Fruit fly (Drosophila melanogaster) whole organism, pupa: ENCODE results near the gene Gcn5.
A peak's percentile ranks its signal among the peaks of the same experiment; 100 is the strongest.

Experiments
- CG10348 ChIP-seq: fragments of 200-800 bp; sonication (Bioruptor generic); IDR thresholded peaks from 2 replicates; pipeline ENCODE4 v1.3.6; 2022; ENCODE audit warnings: missing biosample characterization, missing genetic modification characterization
- CG13204 ChIP-seq: fragments of 200-800 bp; sonication (Bioruptor generic); optimal IDR thresholded peaks from 2 replicates; lab custom pipeline; 2018; ENCODE audit warnings: missing biosample characterization, mild to moderate bottlenecking, missing genetic modification characterization, moderate library complexity
- CG14655 ChIP-seq: fragments of 200-800 bp; sonication (Bioruptor generic); optimal IDR thresholded peaks from 3 replicates; lab custom pipeline; 2017; ENCODE audit warnings: mild to moderate bottlenecking, missing biosample characterization, missing genetic modification reagents, missing genetic modification characterization
- CG15710 ChIP-seq: fragments of 200-800 bp; sonication (Bioruptor generic); optimal IDR thresholded peaks from 2 replicates; lab custom pipeline; 2018; ENCODE audit warnings: missing biosample characterization, mild to moderate bottlenecking, missing genetic modification characterization, moderate library complexity
- CG32121 ChIP-seq: fragments of 200-800 bp; sonication (Bioruptor generic); IDR thresholded peaks from 2 replicates; pipeline ENCODE4 v1.3.6; 2022; ENCODE audit warnings: missing biosample characterization, missing genetic modification characterization
- CG4496 ChIP-seq: fragments of 200-800 bp; sonication (Bioruptor generic); IDR thresholded peaks from 3 replicates; pipeline ENCODE4 v1.3.6; 2022; ENCODE audit warnings: missing biosample characterization, missing genetic modification characterization
- CG8159 ChIP-seq: fragments of 200-800 bp; sonication (Bioruptor generic); optimal IDR thresholded peaks from 3 replicates; lab custom pipeline; 2018; ENCODE audit warnings: missing biosample characterization, mild to moderate bottlenecking, missing genetic modification characterization, moderate library complexity
- CG9948 ChIP-seq: fragments of 200-800 bp; sonication (Bioruptor generic); optimal IDR thresholded peaks from 2 replicates; lab custom pipeline; 2018; ENCODE audit warnings: missing biosample characterization, mild to moderate bottlenecking, missing genetic modification characterization, moderate library complexity
- EcR ChIP-seq: fragments of 200-800 bp; sonication (Bioruptor generic); optimal IDR thresholded peaks from 3 replicates; lab custom pipeline; 2019; ENCODE audit warnings: missing biosample characterization, missing genetic modification characterization, mild to moderate bottlenecking, moderate library complexity, missing genetic modification reagents

- TF ChIP-seq CG9948 (tag; lab: Kevin White, UChicago) (no peak), CG8159 (tag; lab: Kevin White, UChicago) (no peak), CG15710 (tag; lab: Kevin White, UChicago) (no peak), CG13204 (GFP tag; lab: Kevin White, UChicago) (no peak), CG4496 (GFP tag; lab: Robert Waterston, UW) (0 out of 3 replicates have a peak, but pooled peaks have one; percentile 38), EcR (GFP tag; lab: Kevin White, UChicago) (no peak), CG32121 (GFP tag; lab: Robert Waterston, UW) (peak; percentile 16; the same call in 1 of the 2 replicates), CG14655 (GFP tag; lab: Kevin White, UChicago) (no peak), CG10348 (GFP tag; lab: Robert Waterston, UW) (no peak)
Observed at dm6 chr3L:12484464-12484863, 39.4 kb downstream of the Gcn5 start.
